Worm (Caenorhabditis elegans) whole organism, L1 larva: ENCODE data around the gene skr-3.

Source experiments
- ama-1 ChIP-seq: fragments of 150-350 bp; optimal IDR thresholded peaks from 2 replicates; lab custom pipeline; 2014
- blmp-1 ChIP-seq: fragments of 150-350 bp; optimal IDR thresholded peaks from 2 replicates; lab custom pipeline; 2014; ENCODE audit warnings: missing biosample characterization, missing genetic modification characterization
- egl-27 ChIP-seq, 2 experiments: fragments of 150-350 bp in 1 of 2; sonication (generic microtip); optimal IDR thresholded peaks; 3 replicates each; lab custom pipeline; 2017 to 2018; ENCODE audit warnings: missing biosample characterization in 2 of 2, missing genetic modification characterization in 2 of 2, missing genetic modification reagents in 2 of 2
- fos-1 ChIP-seq: fragments of 150-350 bp; optimal IDR thresholded peaks from 2 replicates; lab custom pipeline; 2014; ENCODE audit warnings: missing biosample characterization, missing genetic modification characterization
- lin-39 ChIP-seq: fragments of 150-350 bp; optimal IDR thresholded peaks from 2 replicates; lab custom pipeline; 2014; ENCODE audit warnings: missing biosample characterization, missing genetic modification reagents, missing genetic modification characterization
- lsy-2 ChIP-seq, 2 experiments: fragments of 150-350 bp; optimal IDR thresholded peaks; 2 replicates each; lab custom pipeline; 2014; ENCODE audit warnings: missing biosample characterization in 2 of 2, missing genetic modification characterization in 2 of 2
- nhr-11 ChIP-seq: fragments of 150-350 bp; optimal IDR thresholded peaks from 2 replicates; lab custom pipeline; 2014; ENCODE audit warnings: missing biosample characterization, missing genetic modification characterization
- nhr-84 ChIP-seq: sonication (generic microtip); optimal IDR thresholded peaks from 2 replicates; lab custom pipeline; 2017; ENCODE audit warnings: missing biosample characterization, missing genetic modification characterization
- rnt-1 ChIP-seq: sonication (generic microtip); optimal IDR thresholded peaks from 2 replicates; lab custom pipeline; 2016; ENCODE audit warnings: mild to moderate bottlenecking, missing genetic modification characterization, moderate library complexity, missing compliant biosample characterization
- sox-4 ChIP-seq: sonication (generic microtip); optimal IDR thresholded peaks from 2 replicates; lab custom pipeline; 2016; ENCODE audit warnings: missing genetic modification characterization, missing compliant biosample characterization
- unc-86 ChIP-seq: sonication (generic microtip); optimal IDR thresholded peaks from 2 replicates; lab custom pipeline; 2016; ENCODE audit warnings: missing genetic modification characterization, missing compliant biosample characterization
- ztf-4 ChIP-seq: fragments of 150-350 bp; optimal IDR thresholded peaks from 2 replicates; lab custom pipeline; 2014; ENCODE audit warnings: missing biosample characterization, missing genetic modification characterization

- no peak for TF ChIP-seq ama-1
- no peak for TF ChIP-seq lin-39 (tag; lab: Kevin White, UChicago)
- TF ChIP-seq unc-86 (tag; lab: Kevin White, UChicago): no peak
- no peak for TF ChIP-seq nhr-84 (tag; lab: Kevin White, UChicago)
- no peak for TF ChIP-seq lsy-2 (tag; optimal IDR thresholded peaks at IDR 0.05; lab: Kevin White, UChicago)
- TF ChIP-seq egl-27 (tag; optimal IDR thresholded peaks at IDR 0.05; lab: Kevin White, UChicago): no peak
- TF ChIP-seq blmp-1 (tag; lab: Kevin White, UChicago): no peak
- TF ChIP-seq ztf-4 (tag; lab: Kevin White, UChicago): no peak
- TF ChIP-seq nhr-11: no peak
- TF ChIP-seq fos-1 (tag; lab: Kevin White, UChicago): no peak
- no peak for TF ChIP-seq rnt-1 (tag; lab: Kevin White, UChicago)
- no peak for TF ChIP-seq sox-4
Observed at ce11 chrV:16114237-16114636, 6.6 kb upstream of the skr-3 start, which contains the start of gene srxa-16.
